Worm (Caenorhabditis elegans) whole organism, late embryonic: ENCODE measurements around the gene ZK546.19.

Experiments
- K09A11.1 ChIP-seq: sonication (generic microtip); optimal IDR thresholded peaks from 2 replicates; lab custom pipeline; 2017; ENCODE audit warnings: antibody characterized with exemption, mild to moderate bottlenecking, missing genetic modification characterization, missing compliant biosample characterization; ENCODE audit not compliant: insufficient read depth
- T23F11.4 ChIP-seq: fragments of 200-800 bp; sonication (Bioruptor generic); optimal IDR thresholded peaks from 2 replicates; lab custom pipeline; 2018; ENCODE audit warnings: mild to moderate bottlenecking, missing genetic modification characterization, missing compliant biosample characterization
- ahr-1 ChIP-seq: sonication (generic microtip); optimal IDR thresholded peaks from 2 replicates; lab custom pipeline; 2016; ENCODE audit warnings: missing genetic modification characterization, missing compliant biosample characterization
- ama-1 ChIP-seq: fragments of 150-350 bp; optimal IDR thresholded peaks from 2 replicates; lab custom pipeline; 2014
- elt-4 ChIP-seq: sonication (generic microtip); optimal IDR thresholded peaks from 2 replicates; lab custom pipeline; 2016; ENCODE audit warnings: missing genetic modification characterization, missing compliant biosample characterization
- hlh-6 ChIP-seq: sonication (generic microtip); optimal IDR thresholded peaks from 2 replicates; lab custom pipeline; 2016; ENCODE audit warnings: missing genotype, missing genetic modification characterization, missing compliant biosample characterization
- nhr-11 ChIP-seq: fragments of 150-350 bp; optimal IDR thresholded peaks from 2 replicates; lab custom pipeline; 2014; ENCODE audit warnings: missing biosample characterization, missing genetic modification characterization
- pqm-1 ChIP-seq: sonication (generic microtip); optimal IDR thresholded peaks from 2 replicates; lab custom pipeline; 2016; ENCODE audit warnings: missing genetic modification characterization, missing compliant biosample characterization
- unc-3 ChIP-seq, 2 experiments: fragments of 200-800 bp in 1 of 2; sonication (Bioruptor generic) in 1 of 2; sonication (generic microtip) in 1 of 2; conservative IDR thresholded peaks in 1 of 2; optimal IDR thresholded peaks in 1 of 2; 2 replicates each; pipeline versions ENCODE4 v1.3.6 to Lab custom; 2016 to 2022; ENCODE audit warnings: missing compliant biosample characterization in 2 of 2, missing genetic modification characterization in 2 of 2, missing genetic modification reagents in 1 of 2

- TF ChIP-seq unc-3 (GFP tag; conservative IDR thresholded peaks at IDR 0.05; lab: Robert Waterston, UW) (no peak), unc-3 (tag; optimal IDR thresholded peaks at IDR 0.05; lab: Kevin White, UChicago) (no peak), nhr-11 (tag; lab: Kevin White, UChicago) (no peak), elt-4 (tag; lab: Kevin White, UChicago) (no peak), hlh-6 (tag; lab: Kevin White, UChicago) (no peak), K09A11.1 (tag; lab: Kevin White, UChicago) (no peak), ama-1 (lab: Kevin White, UChicago) (no peak), pqm-1 (tag; lab: Kevin White, UChicago) (no peak), ahr-1 (tag; lab: Kevin White, UChicago) (no peak), T23F11.4 (GFP tag; lab: Kevin White, UChicago) (no peak)
These were observed 1.3 kb downstream of the ZK546.19 start for ce11 chrII:4942829-4943228.
